Fruit fly (Drosophila melanogaster): ENCODE data around the gene Coq6.

Coq6 gene

dm6 chr2L:5483093-5483492 is 48.9 kb downstream of the Coq6 start (continued):
- TF ChIP-seq salr (GFP tag; optimal IDR thresholded peaks at IDR 0.05) (peak in 1 of 2 experiments; percentile 2), CG3032 (tag; optimal IDR thresholded peaks at IDR 0.05) (peak; percentile 51), CG16779 (tag; optimal IDR thresholded peaks at IDR 0.05) (peak; percentile 27), CG6276 (GFP tag; optimal IDR thresholded peaks at IDR 0.05) (no peak), CG3919 (GFP tag; optimal IDR thresholded peaks at IDR 0.05) (peak; percentile 79), pdm3 (GFP tag; optimal IDR thresholded peaks at IDR 0.05) (peak; percentile 64), OdsH (GFP tag; optimal IDR thresholded peaks at IDR 0.05) (peak; percentile 70), CG11902 (GFP tag; optimal IDR thresholded peaks at IDR 0.05) (peak; percentile 57), CG4318 (GFP tag; optimal IDR thresholded peaks at IDR 0.05) (peak; percentile 21), topi (GFP tag; optimal IDR thresholded peaks at IDR 0.05) (peak; percentile 78), svp (GFP tag) (peak; percentile 88), dac (GFP tag; optimal IDR thresholded peaks at IDR 0.05) (peak; percentile 9), ss (GFP tag; optimal IDR thresholded peaks at IDR 0.05) (peak; percentile 45 to 56), Hr39 (GFP tag; optimal IDR thresholded peaks at IDR 0.05) (peak; percentile 70), CG9139 (GFP tag; optimal IDR thresholded peaks at IDR 0.05) (peak; percentile 4), Gug (GFP tag; IDR thresholded peaks at IDR 0.05) (0 out of 2 replicates have a peak, but pooled peaks have one; percentile 29), fkh (GFP tag; optimal IDR thresholded peaks at IDR 0.05) (no peak), CG32006 (GFP tag; optimal IDR thresholded peaks at IDR 0.05) (peak; percentile 65), CG8632 (GFP tag; optimal IDR thresholded peaks at IDR 0.05) (peak; percentile 56), Blimp-1 (GFP tag; optimal IDR thresholded peaks at IDR 0.05) (no peak), CG31627 (GFP tag; optimal IDR thresholded peaks at IDR 0.05) (peak; percentile 66), achi (GFP tag; optimal IDR thresholded peaks at IDR 0.05) (peak; percentile 65), Ets96B (tag; optimal IDR thresholded peaks at IDR 0.05) (peak; percentile 67), CG15336 (GFP tag; IDR thresholded peaks at IDR 0.05) (peak; percentile 72), fd59A (GFP tag; optimal IDR thresholded peaks at IDR 0.05) (peak; percentile 33)
